Fruit fly (Drosophila melanogaster) Kc167 (cell line): ENCODE measurements around the gene CanA1.

Experiments used
- Myc ChIP-seq: fragments of >200 bp; optimal IDR thresholded peaks from 2 replicates; lab custom pipeline; 2017; ENCODE audit warnings: missing external identifiers
- Sin3A ChIP-seq: fragments of >200 bp; optimal IDR thresholded peaks from 2 replicates; lab custom pipeline; 2018; ENCODE audit warnings: missing external identifiers
- h ChIP-seq: fragments of >200 bp; optimal IDR thresholded peaks from 3 replicates; lab custom pipeline; 2018; ENCODE audit warnings: missing external identifiers
- insv ChIP-seq: fragments of >200 bp; optimal IDR thresholded peaks from 3 replicates; lab custom pipeline; 2018; ENCODE audit warnings: missing external identifiers
- ttk ChIP-seq: sonication (Bioruptor generic); optimal IDR thresholded peaks from 2 replicates; lab custom pipeline; 2017; ENCODE audit warnings: missing external identifiers

dm6 chr3R:31086394-31086793 is 47.2 kb downstream of the CanA1 start:
- TF ChIP-seq Sin3A (lab: Kevin White, UChicago) (no peak), ttk (lab: Kevin White, UChicago) (no peak), Myc (lab: Kevin White, UChicago) (no peak), h (lab: Kevin White, UChicago) (no peak), insv (lab: Kevin White, UChicago) (no peak)
